Fruit fly (Drosophila melanogaster) Kc167 (cell line): ENCODE results near the gene gzl.

Experiments
- Sin3A ChIP-seq: fragments of >200 bp; optimal IDR thresholded peaks from 2 replicates; lab custom pipeline; 2018; ENCODE audit warnings: missing external identifiers
- h ChIP-seq: fragments of >200 bp; optimal IDR thresholded peaks from 3 replicates; lab custom pipeline; 2018; ENCODE audit warnings: missing external identifiers
- psq ChIP-seq: fragments of >200 bp; optimal IDR thresholded peaks from 2 replicates; lab custom pipeline; 2017; ENCODE audit warnings: missing external identifiers
- ttk ChIP-seq: sonication (Bioruptor generic); optimal IDR thresholded peaks from 2 replicates; lab custom pipeline; 2017; ENCODE audit warnings: missing external identifiers

DNA sequence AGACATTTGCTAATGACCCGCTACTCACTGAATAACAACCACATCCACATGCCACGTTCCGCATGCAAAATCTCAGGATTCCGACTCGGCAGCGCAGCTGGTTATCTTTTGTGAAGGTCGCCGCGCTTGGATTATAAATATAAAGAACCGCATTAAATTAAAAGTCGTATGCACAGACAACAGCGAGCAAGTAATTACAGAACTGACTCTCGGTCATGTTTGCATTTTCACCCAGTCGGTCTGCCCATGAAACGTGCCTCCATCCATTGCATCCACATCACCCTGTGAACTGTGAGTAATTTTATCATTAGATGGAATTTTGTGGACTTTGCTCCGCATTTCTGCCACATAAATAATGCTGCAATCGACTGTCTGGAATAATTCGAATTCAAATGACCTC lies 13.9 kb downstream of the gzl start:
- TF ChIP-seq psq: no peak
- no peak for TF ChIP-seq h (lab: Kevin White, UChicago)
- no peak for TF ChIP-seq Sin3A (lab: Kevin White, UChicago)
- TF ChIP-seq ttk (lab: Kevin White, UChicago): no peak
